Fruit fly (Drosophila melanogaster) whole organism, embryonic: ENCODE results near the gene phol.

ENCODE experiments used
- ATbp ChIP-seq: fragments of 200-800 bp; sonication (Bioruptor generic); optimal IDR thresholded peaks from 2 replicates; lab custom pipeline; 2017; ENCODE audit warnings: missing biosample characterization, mild to moderate bottlenecking, missing genetic modification characterization, missing genetic modification reagents
- Abd-B ChIP-seq: fragments of 200-800 bp; sonication (Bioruptor generic); optimal IDR thresholded peaks from 2 replicates; lab custom pipeline; 2018; ENCODE audit warnings: missing biosample characterization, mild to moderate bottlenecking, missing genetic modification characterization, moderate library complexity
- B-H1 ChIP-seq: fragments of 200-800 bp; sonication (Bioruptor generic); IDR thresholded peaks from 3 replicates; pipeline ENCODE4 v1.3.6; 2022; ENCODE audit warnings: missing biosample characterization, missing genetic modification characterization
- CG10462 ChIP-seq: fragments of 200-800 bp; sonication (Bioruptor generic); optimal IDR thresholded peaks from 2 replicates; lab custom pipeline; 2016; ENCODE audit warnings: missing biosample characterization, missing genetic modification characterization
- CG12236 ChIP-seq: fragments of 200-800 bp; sonication (Bioruptor generic); optimal IDR thresholded peaks from 2 replicates; lab custom pipeline; 2016; ENCODE audit warnings: missing biosample characterization, missing genetic modification characterization
- CG15011 ChIP-seq: fragments of 200-800 bp; sonication (Bioruptor generic); optimal IDR thresholded peaks from 3 replicates; lab custom pipeline; 2018; ENCODE audit warnings: missing biosample characterization, mild to moderate bottlenecking, missing genetic modification characterization
- CG15696 ChIP-seq: fragments of 200-800 bp; sonication (Bioruptor generic); optimal IDR thresholded peaks from 2 replicates; lab custom pipeline; 2019; ENCODE audit warnings: missing biosample characterization, mild to moderate bottlenecking, missing genetic modification characterization, moderate library complexity
- CG18262 ChIP-seq: fragments of 200-800 bp; optimal IDR thresholded peaks from 3 replicates; lab custom pipeline; 2019; ENCODE audit warnings: missing biosample characterization, mild to moderate bottlenecking, missing genetic modification characterization, moderate library complexity
- CG2202 ChIP-seq: fragments of 200-800 bp; sonication (Bioruptor generic); optimal IDR thresholded peaks from 2 replicates; lab custom pipeline; 2018; ENCODE audit warnings: missing biosample characterization, mild to moderate bottlenecking, missing genetic modification characterization
- CG2889 ChIP-seq: fragments of 200-800 bp; sonication (Bioruptor generic); IDR thresholded peaks from 3 replicates; pipeline ENCODE4 v1.3.6; 2022; ENCODE audit warnings: missing biosample characterization, missing genetic modification characterization
- CG3065 ChIP-seq: fragments of 200-800 bp; sonication (Bioruptor generic); optimal IDR thresholded peaks from 2 replicates; lab custom pipeline; 2016; ENCODE audit warnings: missing biosample characterization, missing genetic modification characterization
- CG31224 ChIP-seq: fragments of 200-800 bp; sonication (Bioruptor generic); IDR thresholded peaks from 2 replicates; pipeline ENCODE4 v1.3.6; 2022; ENCODE audit warnings: missing biosample characterization, missing genetic modification characterization
- CG31388 ChIP-seq: fragments of 200-800 bp; sonication (Bioruptor generic); optimal IDR thresholded peaks from 2 replicates; lab custom pipeline; 2016; ENCODE audit warnings: missing biosample characterization, missing genetic modification characterization
- CG34224 ChIP-seq: fragments of 200-800 bp; sonication (Bioruptor generic); IDR thresholded peaks from 3 replicates; pipeline ENCODE4 v1.3.6; 2022; ENCODE audit warnings: missing biosample characterization, missing genetic modification characterization; ENCODE audit not compliant: partially characterized antibody
- CG34422 ChIP-seq: fragments of 200-800 bp; sonication (Bioruptor generic); IDR thresholded peaks from 3 replicates; pipeline ENCODE4 v1.3.6; 2022; ENCODE audit warnings: missing biosample characterization, missing genetic modification characterization
- CG4707 ChIP-seq: fragments of 200-800 bp; sonication (Bioruptor generic); optimal IDR thresholded peaks from 2 replicates; lab custom pipeline; 2018; ENCODE audit warnings: missing biosample characterization, mild to moderate bottlenecking, missing genetic modification characterization, moderate library complexity
- CG6854 ChIP-seq: fragments of 200-800 bp; sonication (Bioruptor generic); optimal IDR thresholded peaks from 3 replicates; lab custom pipeline; 2017; ENCODE audit warnings: missing biosample characterization, mild to moderate bottlenecking, missing genetic modification characterization
- CG7987 ChIP-seq: fragments of 200-800 bp; sonication (Bioruptor generic); optimal IDR thresholded peaks from 2 replicates; lab custom pipeline; 2018; ENCODE audit warnings: missing biosample characterization, mild to moderate bottlenecking, missing genetic modification characterization, moderate library complexity
- CG8359 ChIP-seq: fragments of 200-800 bp; sonication (Bioruptor generic); optimal IDR thresholded peaks from 2 replicates; lab custom pipeline; 2017; ENCODE audit warnings: missing biosample characterization, mild to moderate bottlenecking, missing genetic modification characterization, borderline replicate concordance
- CG8765 ChIP-seq: fragments of 200-800 bp; sonication (Bioruptor generic); IDR thresholded peaks from 2 replicates; pipeline ENCODE4 v1.3.6; 2022; ENCODE audit warnings: missing biosample characterization, missing genetic modification characterization
- CG8944 ChIP-seq: fragments of 200-800 bp; sonication (Bioruptor generic); optimal IDR thresholded peaks from 3 replicates; lab custom pipeline; 2016; ENCODE audit warnings: missing biosample characterization, missing genetic modification characterization
- Camta ChIP-seq: fragments of 200-800 bp; sonication (Bioruptor generic); optimal IDR thresholded peaks from 2 replicates; lab custom pipeline; 2016; ENCODE audit warnings: missing biosample characterization, missing genetic modification characterization
- Chrac-16 ChIP-seq: fragments of 200-800 bp; sonication (Bioruptor generic); optimal IDR thresholded peaks from 3 replicates; lab custom pipeline; 2016; ENCODE audit warnings: missing biosample characterization, missing genetic modification characterization
- D19B ChIP-seq: fragments of 200-800 bp; sonication (Bioruptor generic); optimal IDR thresholded peaks from 2 replicates; lab custom pipeline; 2017; ENCODE audit warnings: missing biosample characterization, mild to moderate bottlenecking, missing genetic modification characterization
- Dip3 ChIP-seq: fragments of 200-800 bp; sonication (Bioruptor generic); optimal IDR thresholded peaks from 3 replicates; lab custom pipeline; 2016; ENCODE audit warnings: missing biosample characterization, missing genetic modification characterization
- Gug ChIP-seq: fragments of 200-800 bp; sonication (Bioruptor generic); IDR thresholded peaks from 4 replicates; pipeline ENCODE4 v1.3.6; 2022; ENCODE audit warnings: missing biosample characterization, missing genetic modification characterization
- HLHmδ ChIP-seq: fragments of 200-800 bp; sonication (Bioruptor generic); optimal IDR thresholded peaks from 2 replicates; lab custom pipeline; 2018; ENCODE audit warnings: missing biosample characterization, mild to moderate bottlenecking, missing genetic modification characterization, moderate library complexity
- Hr78 ChIP-seq, 2 experiments: fragments of 200-800 bp in 1 of 2; fragments of >200 bp in 1 of 2; sonication (Bioruptor generic) in 1 of 2; optimal IDR thresholded peaks; 2 replicates each; lab custom pipeline; 2017 to 2019; ENCODE audit warnings: missing biosample characterization in 2 of 2, missing genetic modification characterization in 2 of 2, mild to moderate bottlenecking in 1 of 2, moderate library complexity in 1 of 2
- Kr ChIP-seq: fragments of 200-800 bp; sonication (Bioruptor generic); optimal IDR thresholded peaks from 2 replicates; lab custom pipeline; 2017; ENCODE audit warnings: missing biosample characterization, mild to moderate bottlenecking, missing genetic modification characterization
- Opbp ChIP-seq: fragments of 200-800 bp; sonication (Bioruptor generic); IDR thresholded peaks from 3 replicates; pipeline ENCODE4 v1.3.6; 2022; ENCODE audit warnings: missing biosample characterization, missing genetic modification characterization; ENCODE audit not compliant: partially characterized antibody
- Side ChIP-seq: fragments of 200-800 bp; sonication (Bioruptor generic); optimal IDR thresholded peaks from 2 replicates; lab custom pipeline; 2016; ENCODE audit warnings: missing biosample characterization, missing genetic modification characterization
- Sox100B ChIP-seq: fragments of 200-800 bp; sonication (Bioruptor generic); optimal IDR thresholded peaks from 3 replicates; lab custom pipeline; 2018; ENCODE audit warnings: missing biosample characterization, mild to moderate bottlenecking, missing genetic modification characterization
- br ChIP-seq: fragments of >200 bp; optimal IDR thresholded peaks from 2 replicates; lab custom pipeline; 2017
- dmrt99B ChIP-seq: fragments of 200-800 bp; sonication (Bioruptor generic); optimal IDR thresholded peaks from 2 replicates; lab custom pipeline; 2018; ENCODE audit warnings: missing biosample characterization, mild to moderate bottlenecking, missing genetic modification characterization, moderate library complexity
- emc ChIP-seq: fragments of 200-800 bp; sonication (Bioruptor generic); optimal IDR thresholded peaks from 2 replicates; lab custom pipeline; 2016; ENCODE audit warnings: missing biosample characterization, missing genetic modification characterization
- ftz-f1 ChIP-seq: fragments of 200-800 bp; sonication (Bioruptor generic); optimal IDR thresholded peaks from 2 replicates; lab custom pipeline; 2016; ENCODE audit warnings: missing biosample characterization, missing genetic modification characterization
- hb ChIP-seq: fragments of 200-800 bp; sonication (Bioruptor generic); IDR thresholded peaks from 3 replicates; pipeline ENCODE4 v1.3.6; 2022; ENCODE audit warnings: missing biosample characterization, missing genetic modification characterization; ENCODE audit not compliant: partially characterized antibody
- kay ChIP-seq: fragments of 200-800 bp; sonication (Bioruptor generic); optimal IDR thresholded peaks from 2 replicates; lab custom pipeline; 2016; ENCODE audit warnings: missing biosample characterization, missing genetic modification characterization
- mld ChIP-seq: fragments of 200-800 bp; sonication (Bioruptor generic); IDR thresholded peaks from 3 replicates; pipeline ENCODE4 v1.3.6; 2022; ENCODE audit warnings: missing biosample characterization, missing genetic modification characterization; ENCODE audit not compliant: partially characterized antibody
- oc ChIP-seq: fragments of 200-800 bp; sonication (Bioruptor generic); optimal IDR thresholded peaks from 2 replicates; lab custom pipeline; 2018; ENCODE audit warnings: missing biosample characterization, mild to moderate bottlenecking, missing genetic modification characterization, moderate library complexity
- p53 ChIP-seq: fragments of 200-800 bp; sonication (Bioruptor generic); optimal IDR thresholded peaks from 2 replicates; lab custom pipeline; 2016; ENCODE audit warnings: missing biosample characterization, missing genetic modification characterization
- pan ChIP-seq, 4 experiments: fragments of >200 bp in 3 of 4; fragments of 200-800 bp in 1 of 4; sonication (Bioruptor generic) in 1 of 4; optimal IDR thresholded peaks in 3 of 4; IDR thresholded peaks in 1 of 4; 2 replicates each; pipeline versions ENCODE4 v1.3.6 to Lab custom; 2017 to 2022; ENCODE audit warnings: missing biosample characterization in 2 of 4, missing genetic modification characterization in 2 of 4, mixed read lengths in 1 of 4
- prd ChIP-seq, 3 experiments: fragments of >200 bp in 2 of 3; fragments of 200-800 bp in 1 of 3; sonication (Bioruptor generic) in 1 of 3; optimal IDR thresholded peaks in 2 of 3; IDR thresholded peaks in 1 of 3; 2 replicates in 2 of 3; 3 replicates in 1 of 3; pipeline versions ENCODE4 v1.3.6 to Lab custom; 2017 to 2022; ENCODE audit warnings: missing biosample characterization in 1 of 3, missing genetic modification characterization in 1 of 3
- repo ChIP-seq: fragments of 200-800 bp; sonication (Bioruptor generic); optimal IDR thresholded peaks from 2 replicates; lab custom pipeline; 2016; ENCODE audit warnings: missing biosample characterization, missing genetic modification characterization
- scrt ChIP-seq: fragments of 200-800 bp; sonication (Bioruptor generic); optimal IDR thresholded peaks from 2 replicates; lab custom pipeline; 2018; ENCODE audit warnings: missing biosample characterization, mild to moderate bottlenecking, missing genetic modification characterization, moderate library complexity
- sd ChIP-seq: fragments of 200-800 bp; sonication (Bioruptor generic); optimal IDR thresholded peaks from 3 replicates; lab custom pipeline; 2018; ENCODE audit warnings: missing biosample characterization, mild to moderate bottlenecking, missing genetic modification characterization, moderate library complexity
- seq ChIP-seq: fragments of 200-800 bp; sonication (Bioruptor generic); IDR thresholded peaks from 2 replicates; pipeline ENCODE4 v1.3.6; 2022; ENCODE audit warnings: missing biosample characterization, missing genetic modification characterization
- slou ChIP-seq: fragments of 200-800 bp; sonication (Bioruptor generic); optimal IDR thresholded peaks from 3 replicates; lab custom pipeline; 2016; ENCODE audit warnings: missing biosample characterization, missing genetic modification characterization

The phol gene

DNA sequence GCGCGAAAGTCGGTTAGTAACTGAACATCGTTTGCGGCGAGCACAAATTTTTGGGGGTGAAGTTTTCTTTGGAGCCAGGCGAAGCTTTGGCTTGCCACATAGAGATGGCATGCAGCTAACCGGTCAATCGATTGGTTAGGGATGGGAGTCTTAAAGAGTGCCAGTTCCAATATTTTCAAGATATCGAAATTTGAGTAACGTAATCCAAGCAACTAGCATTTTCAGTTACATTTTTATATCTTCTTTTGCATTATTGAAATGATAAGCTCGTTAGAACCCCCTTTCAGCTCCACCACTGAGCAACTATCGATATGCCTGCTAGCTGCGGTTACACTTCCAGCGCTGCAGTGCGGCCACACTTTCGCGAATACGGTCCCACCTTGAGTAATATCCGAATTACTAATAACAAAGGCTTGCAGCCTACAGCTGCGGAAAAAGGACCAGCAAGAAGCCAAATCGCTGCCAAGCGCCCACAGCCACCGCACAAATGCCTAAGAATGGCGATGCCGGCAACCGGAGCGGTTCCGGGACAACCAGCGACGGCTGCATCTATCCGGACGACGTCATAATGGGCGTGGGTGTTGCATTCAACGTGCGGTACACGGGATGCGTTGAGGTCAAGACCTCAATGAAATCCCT is 29.3 kb downstream of the phol start, which contains the start of the genes Atat and Shc (continued):
- peak; percentile 94 for TF ChIP-seq scrt (GFP tag; lab: Kevin White, UChicago)
- TF ChIP-seq CG7987 (GFP tag; lab: Kevin White, UChicago): peak; percentile 95
- peak in 1 of 2 experiments; percentile 81 for TF ChIP-seq Hr78 (GFP tag; optimal IDR thresholded peaks at IDR 0.05; lab: Kevin White, UChicago)
- peak; percentile 99 for TF ChIP-seq slou (GFP tag; lab: Kevin White, UChicago)
- no peak for TF ChIP-seq br
- peak; percentile 93 for TF ChIP-seq CG6854 (GFP tag; lab: Kevin White, UChicago)
- no peak for TF ChIP-seq pan (optimal IDR thresholded peaks at IDR 0.05; lab: Kevin White, UChicago)
- peak in 1 of 2 experiments; percentile 99 for TF ChIP-seq pan (GFP tag; optimal IDR thresholded peaks at IDR 0.05 in 1 of 2, IDR thresholded peaks at IDR 0.05 in 1 of 2)
- peak; percentile 99 for TF ChIP-seq kay (GFP tag; lab: Kevin White, UChicago)
- TF ChIP-seq Gug (GFP tag; lab: Robert Waterston, UW): peak; percentile 100
- peak; percentile 97 for TF ChIP-seq dmrt99B (tag; lab: Kevin White, UChicago)
- peak; percentile 96 for TF ChIP-seq CG18262
- peak; percentile 98 for TF ChIP-seq CG3065 (GFP tag; lab: Kevin White, UChicago)
- TF ChIP-seq Sox100B (GFP tag; lab: Kevin White, UChicago): peak; percentile 90
- peak; percentile 99 for TF ChIP-seq Side (GFP tag; lab: Kevin White, UChicago)
- TF ChIP-seq CG34224: peak; percentile 86
- TF ChIP-seq CG4707 (GFP tag; lab: Kevin White, UChicago): peak; percentile 81
- TF ChIP-seq D19B (GFP tag; lab: Kevin White, UChicago): peak; percentile 97
- peak; percentile 97 for TF ChIP-seq oc (tag; lab: Kevin White, UChicago)
- TF ChIP-seq mld (GFP tag; lab: Robert Waterston, UW): 0 out of 3 replicates have a peak, but pooled peaks have one; percentile 33
- peak; percentile 100 for TF ChIP-seq Dip3 (GFP tag; lab: Kevin White, UChicago)
- peak; percentile 99 for TF ChIP-seq CG8765
- TF ChIP-seq Abd-B (GFP tag; lab: Kevin White, UChicago): peak; percentile 100
- peak; percentile 96 for TF ChIP-seq CG15011 (GFP tag; lab: Kevin White, UChicago)
- TF ChIP-seq hb: peak; percentile 86
- TF ChIP-seq CG31224: peak; percentile 98
- peak; percentile 100 for TF ChIP-seq CG2889 (GFP tag; lab: Robert Waterston, UW)
- peak; percentile 89 for TF ChIP-seq Opbp (GFP tag; lab: Robert Waterston, UW)
- peak; percentile 100 for TF ChIP-seq CG34422 (GFP tag; lab: Robert Waterston, UW)
- TF ChIP-seq emc (GFP tag; lab: Kevin White, UChicago): peak; percentile 99
- peak; percentile 93 for TF ChIP-seq ATbp (GFP tag; lab: Kevin White, UChicago)
- peak; percentile 99 for TF ChIP-seq B-H1 (GFP tag; lab: Robert Waterston, UW)
- TF ChIP-seq ftz-f1 (GFP tag; lab: Kevin White, UChicago): peak; percentile 94
- TF ChIP-seq repo: peak; percentile 99
- TF ChIP-seq Camta (GFP tag; lab: Kevin White, UChicago): peak; percentile 99
- no peak for TF ChIP-seq HLHmδ (GFP tag; lab: Kevin White, UChicago)
- TF ChIP-seq p53 (GFP tag; lab: Kevin White, UChicago): peak; percentile 99
- TF ChIP-seq CG31388: peak; percentile 98
- peak; percentile 100 for TF ChIP-seq Chrac-16
- TF ChIP-seq Kr (GFP tag; lab: Kevin White, UChicago): no peak
- peak; percentile 98 for TF ChIP-seq CG12236
- TF ChIP-seq CG2202 (tag; lab: Kevin White, UChicago): peak; percentile 96
- TF ChIP-seq CG8944 (GFP tag; lab: Kevin White, UChicago): peak; percentile 100
- peak; percentile 93 for TF ChIP-seq sd (tag; lab: Kevin White, UChicago)
- no peak for TF ChIP-seq prd (optimal IDR thresholded peaks at IDR 0.05; lab: Kevin White, UChicago)
- peak; percentile 100 for TF ChIP-seq prd (GFP tag; IDR thresholded peaks at IDR 0.05; lab: Robert Waterston, UW)
- peak; percentile 99 for TF ChIP-seq CG10462 (GFP tag; lab: Kevin White, UChicago)
- peak; percentile 98 for TF ChIP-seq seq (GFP tag; lab: Robert Waterston, UW)
- peak; percentile 99 for TF ChIP-seq CG15696
- peak; percentile 90 for TF ChIP-seq CG8359 (GFP tag; lab: Kevin White, UChicago)
